Worm (Caenorhabditis elegans) whole organism, mixed stage, embryonic: Measurements from ENCODE around the gene ugt-41.

Source experiments
- M03D4.4 ChIP-seq: sonication (generic microtip); optimal IDR thresholded peaks from 2 replicates; lab custom pipeline; 2017; ENCODE audit warnings: mild to moderate bottlenecking, missing genetic modification characterization, missing compliant biosample characterization
- bed-3 ChIP-seq: fragments of 200-800 bp; sonication (Bioruptor generic); optimal IDR thresholded peaks from 3 replicates; lab custom pipeline; 2018; ENCODE audit warnings: mild to moderate bottlenecking, missing genetic modification characterization, moderate library complexity, missing compliant biosample characterization
- ceh-39 ChIP-seq: fragments of 150-350 bp; optimal IDR thresholded peaks from 2 replicates; lab custom pipeline; 2014; ENCODE audit warnings: missing biosample characterization, missing genetic modification characterization
- ceh-43 ChIP-seq: fragments of 200-800 bp; sonication (Bioruptor generic); optimal IDR thresholded peaks from 2 replicates; lab custom pipeline; 2018; ENCODE audit warnings: mild to moderate bottlenecking, missing genetic modification characterization, moderate library complexity, missing compliant biosample characterization
- ceh-83 ChIP-seq: fragments of 200-800 bp; sonication (Bioruptor generic); optimal IDR thresholded peaks from 2 replicates; lab custom pipeline; 2018; ENCODE audit warnings: mild to moderate bottlenecking, missing genetic modification characterization, missing compliant biosample characterization
- ces-1 ChIP-seq: fragments of 150-350 bp; optimal IDR thresholded peaks from 2 replicates; lab custom pipeline; 2014; ENCODE audit warnings: missing biosample characterization, missing genetic modification reagents, missing genetic modification characterization
- cnd-1 ChIP-seq: fragments of 200-800 bp; sonication (Bioruptor generic); optimal IDR thresholded peaks from 2 replicates; lab custom pipeline; 2018; ENCODE audit warnings: mild to moderate bottlenecking, missing genetic modification characterization, missing compliant biosample characterization
- drap-1 ChIP-seq: fragments of 200-800 bp; sonication (Bioruptor generic); optimal IDR thresholded peaks from 3 replicates; lab custom pipeline; 2018; ENCODE audit warnings: mild to moderate bottlenecking, missing genetic modification characterization, missing compliant biosample characterization
- elt-1 ChIP-seq: sonication (generic microtip); optimal IDR thresholded peaks from 2 replicates; lab custom pipeline; 2017; ENCODE audit warnings: missing genetic modification characterization, mild to moderate bottlenecking, missing compliant biosample characterization, antibody characterized with exemption, moderate library complexity, borderline replicate concordance; ENCODE audit not compliant: insufficient read depth
- elt-3 ChIP-seq: fragments of 150-350 bp; optimal IDR thresholded peaks from 2 replicates; lab custom pipeline; 2014; ENCODE audit warnings: missing biosample characterization, missing genetic modification characterization
- flh-1 ChIP-seq: fragments of 200-800 bp; sonication (Bioruptor generic); optimal IDR thresholded peaks from 2 replicates; lab custom pipeline; 2018; ENCODE audit warnings: mild to moderate bottlenecking, missing genetic modification characterization, moderate library complexity, missing compliant biosample characterization
- ham-2 ChIP-seq: fragments of 200-800 bp; sonication (Bioruptor generic); optimal IDR thresholded peaks from 2 replicates; lab custom pipeline; 2018; ENCODE audit warnings: mild to moderate bottlenecking, missing genetic modification characterization, missing compliant biosample characterization
- hlh-1 ChIP-seq: fragments of 150-350 bp; optimal IDR thresholded peaks from 2 replicates; lab custom pipeline; 2014; ENCODE audit warnings: missing biosample characterization, missing genetic modification reagents, missing genetic modification characterization
- lin-13 ChIP-seq: fragments of 150-350 bp; optimal IDR thresholded peaks from 2 replicates; lab custom pipeline; 2014; ENCODE audit warnings: missing biosample characterization, missing genetic modification characterization
- lin-32 ChIP-seq: fragments of 200-800 bp; sonication (Bioruptor generic); optimal IDR thresholded peaks from 2 replicates; lab custom pipeline; 2018; ENCODE audit warnings: mild to moderate bottlenecking, missing genetic modification characterization, missing compliant biosample characterization
- mab-5 ChIP-seq: fragments of 150-350 bp; optimal IDR thresholded peaks from 2 replicates; lab custom pipeline; 2014; ENCODE audit warnings: missing biosample characterization, missing genetic modification characterization
- mep-1 ChIP-seq: fragments of 150-350 bp; optimal IDR thresholded peaks from 2 replicates; lab custom pipeline; 2017; ENCODE audit warnings: missing biosample characterization, missing genetic modification reagents, missing genetic modification characterization, inconsistent platforms
- mls-2 ChIP-seq: sonication (generic microtip); optimal IDR thresholded peaks from 2 replicates; lab custom pipeline; 2016; ENCODE audit warnings: mild to moderate bottlenecking, missing genetic modification characterization, moderate library complexity, missing compliant biosample characterization
- nhr-12 ChIP-seq: fragments of 150-350 bp; optimal IDR thresholded peaks from 2 replicates; lab custom pipeline; 2014; ENCODE audit warnings: missing biosample characterization, missing genetic modification characterization
- nhr-2 ChIP-seq: fragments of 150-350 bp; optimal IDR thresholded peaks from 2 replicates; lab custom pipeline; 2014; ENCODE audit warnings: missing biosample characterization, missing genetic modification characterization
- nhr-237 ChIP-seq: fragments of 150-350 bp; optimal IDR thresholded peaks from 2 replicates; lab custom pipeline; 2014; ENCODE audit warnings: missing biosample characterization, missing genetic modification characterization
- nhr-28 ChIP-seq: fragments of 150-350 bp; optimal IDR thresholded peaks from 2 replicates; lab custom pipeline; 2014; ENCODE audit warnings: missing biosample characterization, missing genetic modification characterization
- nhr-76 ChIP-seq: sonication (generic microtip); optimal IDR thresholded peaks from 2 replicates; lab custom pipeline; 2017; ENCODE audit warnings: missing biosample characterization, missing genetic modification characterization
- pha-4 ChIP-seq: fragments of 150-350 bp; optimal IDR thresholded peaks from 2 replicates; lab custom pipeline; 2018; ENCODE audit warnings: missing biosample characterization, missing genetic modification reagents, missing genetic modification characterization
- snpc-4 ChIP-seq: fragments of 150-350 bp; optimal IDR thresholded peaks from 2 replicates; lab custom pipeline; 2014; ENCODE audit warnings: missing biosample characterization, missing genetic modification characterization
- sptf-1 ChIP-seq: sonication (generic microtip); optimal IDR thresholded peaks from 2 replicates; lab custom pipeline; 2017; ENCODE audit warnings: mild to moderate bottlenecking, missing genetic modification characterization, moderate library complexity, missing compliant biosample characterization
- tbx-8 ChIP-seq: fragments of 200-800 bp; sonication (Bioruptor generic); optimal IDR thresholded peaks from 2 replicates; lab custom pipeline; 2018; ENCODE audit warnings: mild to moderate bottlenecking, missing genetic modification characterization, moderate library complexity, missing compliant biosample characterization
- unc-120 ChIP-seq: sonication (generic microtip); optimal IDR thresholded peaks from 2 replicates; lab custom pipeline; 2017; ENCODE audit warnings: missing genetic modification characterization, missing compliant biosample characterization; ENCODE audit not compliant: poor library complexity, severe bottlenecking
- unc-39 ChIP-seq: fragments of 150-350 bp; optimal IDR thresholded peaks from 2 replicates; lab custom pipeline; 2014; ENCODE audit warnings: missing biosample characterization, missing genetic modification characterization
- unc-62 ChIP-seq: fragments of 150-350 bp; optimal IDR thresholded peaks from 2 replicates; lab custom pipeline; 2014; ENCODE audit warnings: missing biosample characterization, missing genetic modification reagents, missing genetic modification characterization
- zip-8 ChIP-seq: fragments of 150-350 bp; optimal IDR thresholded peaks from 2 replicates; lab custom pipeline; 2014; ENCODE audit warnings: missing biosample characterization, missing genetic modification characterization
- ztf-11 ChIP-seq: fragments of 150-350 bp; optimal IDR thresholded peaks from 2 replicates; lab custom pipeline; 2014; ENCODE audit warnings: missing biosample characterization, missing genetic modification characterization

ugt-41 gene

DNA sequence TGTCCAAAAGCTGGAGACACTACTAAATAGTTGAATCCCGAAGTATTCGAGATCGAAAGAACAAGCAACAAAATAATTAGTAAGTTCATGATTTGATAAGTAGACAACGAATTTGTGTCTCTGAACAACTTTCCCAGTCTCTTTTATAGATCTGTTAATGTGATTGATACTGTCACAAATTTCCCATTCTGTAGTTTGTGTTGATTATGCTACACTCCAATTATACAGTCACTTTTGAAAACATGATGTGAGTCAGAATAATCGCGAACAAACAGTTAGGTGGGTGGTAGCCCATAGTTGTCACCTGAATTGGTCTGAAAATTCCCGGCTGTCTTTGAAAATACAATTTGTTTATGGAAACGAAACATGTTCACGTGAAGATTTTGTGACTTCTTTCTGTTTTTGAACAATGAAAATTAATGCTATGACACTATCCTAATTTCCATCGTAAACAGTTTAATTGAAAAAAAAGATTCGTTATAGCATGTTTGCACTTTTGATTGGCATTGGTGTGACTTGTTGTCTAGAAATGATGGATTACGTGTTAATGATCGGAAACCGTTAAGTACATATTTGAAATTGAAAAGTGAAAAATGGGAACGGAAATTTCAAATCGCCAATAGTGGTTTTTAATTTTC lies at the start of gene ugt-41:
Gene ugt-41, minus strand, starts transcription at position 119 of the 638 bp plus-strand sequence.
- TF ChIP-seq sptf-1 (tag; lab: Kevin White, UChicago) (no peak), elt-3 (tag; lab: Kevin White, UChicago) (no peak), mep-1 (tag; lab: Kevin White, UChicago) (no peak), nhr-76 (tag; lab: Kevin White, UChicago) (no peak), ceh-83 (GFP tag; lab: Kevin White, UChicago) (no peak), mab-5 (tag; lab: Kevin White, UChicago) (no peak), pha-4 (tag; lab: Kevin White, UChicago) (no peak)

DNA sequence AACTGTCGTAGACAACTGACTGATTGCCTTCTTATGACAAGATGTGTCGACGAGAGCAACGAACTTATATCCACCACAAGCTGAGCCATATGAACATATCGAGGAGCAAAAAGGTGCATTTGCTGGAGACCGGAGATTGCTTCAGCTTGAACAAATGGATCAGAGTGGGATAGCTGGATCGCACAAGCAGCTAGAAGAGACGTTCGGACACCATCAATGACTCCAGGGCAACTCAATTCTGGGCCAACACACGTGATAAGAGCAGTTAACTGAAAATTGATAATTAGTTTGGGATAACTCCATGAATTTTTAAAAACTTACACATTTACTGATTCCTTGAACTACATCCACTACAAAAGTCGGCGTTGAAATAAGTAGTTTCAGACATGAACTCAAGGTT lies 45.6 kb upstream of the ugt-41 start:
- no peak for TF ChIP-seq bed-3
- TF ChIP-seq ztf-11 (tag; lab: Kevin White, UChicago) = no peak
- no peak for TF ChIP-seq drap-1 (GFP tag; lab: Kevin White, UChicago)
- TF ChIP-seq flh-1 (GFP tag; lab: Kevin White, UChicago) = no peak
- no peak for TF ChIP-seq zip-8
- TF ChIP-seq hlh-1 (tag; lab: Kevin White, UChicago) = no peak
- no peak for TF ChIP-seq ceh-39 (tag; lab: Kevin White, UChicago)
- no peak for TF ChIP-seq unc-39 (tag; lab: Kevin White, UChicago)
- no peak for TF ChIP-seq lin-13 (tag; lab: Kevin White, UChicago)
- TF ChIP-seq lin-32 (GFP tag; lab: Kevin White, UChicago) = no peak
- TF ChIP-seq elt-1 = no peak
- TF ChIP-seq mep-1 (tag; lab: Kevin White, UChicago) = no peak
- TF ChIP-seq ces-1 (GFP tag; lab: Kevin White, UChicago) = no peak
- no peak for TF ChIP-seq mls-2 (tag; lab: Kevin White, UChicago)
- no peak for TF ChIP-seq unc-62 (GFP tag; lab: Kevin White, UChicago)
- TF ChIP-seq unc-120 = no peak
- no peak for TF ChIP-seq ham-2 (GFP tag; lab: Kevin White, UChicago)
- no peak for TF ChIP-seq ceh-43 (GFP tag; lab: Kevin White, UChicago)

DNA sequence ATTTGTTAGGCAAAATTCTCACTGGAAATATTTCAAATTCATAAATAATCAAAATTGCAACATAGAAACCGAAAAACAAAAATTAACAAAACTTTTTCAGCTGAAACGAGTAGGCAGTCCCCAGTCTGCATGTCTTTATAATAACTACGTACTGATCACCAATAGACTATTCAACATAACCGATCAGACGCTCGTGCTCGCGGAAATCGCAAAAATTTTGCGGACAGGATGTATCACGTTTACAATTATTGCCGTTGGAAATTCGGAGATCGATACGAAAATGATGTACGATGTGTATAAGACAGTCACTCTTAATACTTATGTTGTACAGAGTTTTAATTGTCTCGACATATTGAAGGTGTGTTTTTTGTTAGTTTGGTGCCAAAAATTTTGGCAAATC lies 38.0 kb upstream of the ugt-41 start:
- TF ChIP-seq mls-2 (tag; lab: Kevin White, UChicago) = no peak
- no peak for TF ChIP-seq cnd-1 (tag; lab: Kevin White, UChicago)
- TF ChIP-seq, all 35 proteins: peak for 0

DNA sequence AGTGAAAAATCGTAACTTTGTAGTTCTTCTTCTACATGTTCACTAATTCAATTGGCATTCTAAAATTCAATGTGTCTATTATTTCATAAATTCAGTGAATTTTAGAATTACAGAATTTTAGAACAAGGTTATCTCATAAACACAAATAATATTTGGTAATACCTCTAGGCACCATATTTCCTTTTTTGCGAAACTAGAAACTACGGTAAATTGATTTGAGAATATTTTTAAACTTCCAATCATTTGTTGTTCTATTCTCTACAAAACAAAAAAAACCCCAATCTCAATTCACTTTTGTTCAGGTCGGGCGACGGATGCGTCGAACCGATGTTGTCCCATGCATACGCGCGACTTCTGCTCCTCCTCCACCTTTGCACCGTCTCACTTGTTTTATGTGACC lies 36.5 kb upstream of the ugt-41 start, which contains the start of gene F09G2.1:
Gene F09G2.1, plus strand, starts transcription at position 301 of the 400 bp plus-strand sequence.
- no peak for TF ChIP-seq ceh-43 (GFP tag; lab: Kevin White, UChicago)
- no peak for TF ChIP-seq snpc-4
- no peak for TF ChIP-seq elt-3 (tag; lab: Kevin White, UChicago)
- TF ChIP-seq ceh-39 (tag; lab: Kevin White, UChicago) = no peak
- no peak for TF ChIP-seq ztf-11 (tag; lab: Kevin White, UChicago)
- TF ChIP-seq nhr-2 (tag; lab: Kevin White, UChicago) = no peak
- no peak for TF ChIP-seq pha-4 (tag; lab: Kevin White, UChicago)
- no peak for TF ChIP-seq mep-1 (tag; lab: Kevin White, UChicago)
- no peak for TF ChIP-seq bed-3
- TF ChIP-seq tbx-8 (GFP tag; lab: Kevin White, UChicago) = no peak
- TF ChIP-seq nhr-237 (tag; lab: Kevin White, UChicago) = no peak
- TF ChIP-seq nhr-28 (tag; lab: Kevin White, UChicago) = no peak
- no peak for TF ChIP-seq lin-13 (tag; lab: Kevin White, UChicago)
- TF ChIP-seq unc-62 (GFP tag; lab: Kevin White, UChicago) = no peak
- no peak for TF ChIP-seq cnd-1 (tag; lab: Kevin White, UChicago)
- TF ChIP-seq lin-32 (GFP tag; lab: Kevin White, UChicago) = no peak
- TF ChIP-seq unc-39 (tag; lab: Kevin White, UChicago) = no peak
- no peak for TF ChIP-seq M03D4.4
- TF ChIP-seq drap-1 (GFP tag; lab: Kevin White, UChicago) = no peak
- TF ChIP-seq, all 35 proteins: peak for 0

DNA sequence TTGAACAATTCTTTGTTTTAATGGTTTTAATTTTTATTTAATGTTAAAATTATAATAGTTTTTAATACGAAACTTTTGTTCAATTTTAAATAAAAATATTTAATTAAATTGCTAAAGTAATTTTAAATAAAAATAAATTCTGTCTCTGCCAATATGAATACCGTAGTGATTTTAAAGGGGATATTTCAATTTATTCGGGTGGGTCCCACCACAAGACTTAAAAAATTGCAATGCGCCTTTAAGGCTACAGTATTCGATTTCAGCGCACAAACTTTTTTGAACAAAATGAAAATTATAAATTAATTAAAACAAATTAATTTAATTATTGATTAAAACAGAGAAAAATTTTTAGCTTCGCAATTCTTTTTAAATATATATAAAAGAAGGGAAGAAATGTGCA lies 35.7 kb upstream of the ugt-41 start:
- TF ChIP-seq ceh-83 (GFP tag; lab: Kevin White, UChicago) (no peak), zip-8 (no peak), nhr-12 (tag; lab: Kevin White, UChicago) (no peak), hlh-1 (tag; lab: Kevin White, UChicago) (no peak), ceh-43 (GFP tag; lab: Kevin White, UChicago) (no peak), ham-2 (GFP tag; lab: Kevin White, UChicago) (no peak), snpc-4 (no peak), sptf-1 (tag; lab: Kevin White, UChicago) (no peak), ceh-39 (tag; lab: Kevin White, UChicago) (no peak), mab-5 (tag; lab: Kevin White, UChicago) (no peak)
